Worm (Caenorhabditis elegans) whole organism, early embryonic: ENCODE data around the gene C05C12.1.

Experiments
- B0310.2 ChIP-seq: sonication (generic microtip); optimal IDR thresholded peaks from 2 replicates; lab custom pipeline; 2016; ENCODE audit warnings: mild to moderate bottlenecking, missing genetic modification characterization, missing compliant biosample characterization
- F13C5.2 ChIP-seq: sonication (generic microtip); optimal IDR thresholded peaks from 2 replicates; lab custom pipeline; 2017; ENCODE audit warnings: mild to moderate bottlenecking, missing genetic modification characterization, inconsistent platforms, missing compliant biosample characterization
- aly-1 ChIP-seq: sonication (generic microtip); optimal IDR thresholded peaks from 2 replicates; lab custom pipeline; 2016; ENCODE audit warnings: missing genetic modification characterization, missing compliant biosample characterization
- ama-1 ChIP-seq: fragments of 150-350 bp; optimal IDR thresholded peaks from 2 replicates; lab custom pipeline; 2014
- ceh-13 ChIP-seq: fragments of 200-800 bp; sonication (Bioruptor generic); optimal IDR thresholded peaks from 2 replicates; lab custom pipeline; 2018; ENCODE audit warnings: mild to moderate bottlenecking, missing genetic modification characterization, missing compliant biosample characterization
- ceh-36 ChIP-seq: sonication (generic microtip); optimal IDR thresholded peaks from 2 replicates; lab custom pipeline; 2016; ENCODE audit warnings: missing genetic modification characterization, inconsistent platforms, missing compliant biosample characterization
- ets-7 ChIP-seq: sonication (generic microtip); optimal IDR thresholded peaks from 2 replicates; lab custom pipeline; 2016; ENCODE audit warnings: missing genotype, missing genetic modification characterization, missing compliant biosample characterization
- flt-1 ChIP-seq: fragments of 200-800 bp; sonication (Bioruptor generic); IDR thresholded peaks from 2 replicates; pipeline ENCODE4 v1.3.6; 2022; ENCODE audit warnings: missing genetic modification characterization, missing compliant biosample characterization
- hmbx-1 ChIP-seq: sonication (generic microtip); optimal IDR thresholded peaks from 2 replicates; lab custom pipeline; 2016; ENCODE audit warnings: mild to moderate bottlenecking, missing genetic modification characterization, missing compliant biosample characterization
- hmg-4 ChIP-seq: fragments of 200-800 bp; sonication (Bioruptor generic); optimal IDR thresholded peaks from 2 replicates; lab custom pipeline; 2018; ENCODE audit warnings: mild to moderate bottlenecking, missing genetic modification characterization, missing compliant biosample characterization
- hnd-1 ChIP-seq: sonication (generic microtip); optimal IDR thresholded peaks from 2 replicates; lab custom pipeline; 2016; ENCODE audit warnings: missing genetic modification characterization, missing compliant biosample characterization
- pes-1 ChIP-seq: fragments of 200-800 bp; sonication (Bioruptor generic); IDR thresholded peaks from 2 replicates; pipeline ENCODE4 v1.3.6; 2022; ENCODE audit warnings: missing genetic modification reagents, missing genetic modification characterization, missing compliant biosample characterization
- scrt-1 ChIP-seq: fragments of 200-800 bp; sonication (Bioruptor generic); IDR thresholded peaks from 2 replicates; pipeline ENCODE4 v1.3.6; 2022; ENCODE audit warnings: missing genetic modification characterization, missing compliant biosample characterization
- sea-1 ChIP-seq: fragments of 200-800 bp; sonication (Bioruptor generic); conservative IDR thresholded peaks from 2 replicates; pipeline ENCODE4 v1.3.6; 2022; ENCODE audit warnings: missing genetic modification characterization, missing compliant biosample characterization
- tbx-11 ChIP-seq: fragments of 200-800 bp; sonication (Bioruptor generic); IDR thresholded peaks from 2 replicates; pipeline ENCODE4 v1.3.6; 2022; ENCODE audit warnings: missing genetic modification characterization, missing compliant biosample characterization
- tbx-37 ChIP-seq: fragments of 200-800 bp; sonication (Bioruptor generic); conservative IDR thresholded peaks from 2 replicates; pipeline ENCODE4 v1.3.6; 2022; ENCODE audit warnings: missing genetic modification reagents, missing genetic modification characterization, missing compliant biosample characterization
- tra-4 ChIP-seq: sonication (generic microtip); optimal IDR thresholded peaks from 2 replicates; lab custom pipeline; 2017; ENCODE audit warnings: missing genetic modification characterization, missing compliant biosample characterization

Gene C05C12.1

ce11 chrIV:11287511-11287910 is 33.7 kb downstream of the C05C12.1 start, which contains the start of gene F54D1.6:
Gene F54D1.6, plus strand, starts transcription at chrIV:11287811.
- TF ChIP-seq ama-1 (lab: Kevin White, UChicago) (no peak), tbx-11 (no peak), ceh-36 (tag; lab: Kevin White, UChicago) (no peak), pes-1 (no peak), tbx-37 (GFP tag; lab: Robert Waterston, UW) (no peak), scrt-1 (GFP tag; lab: Robert Waterston, UW) (no peak), F13C5.2 (no peak), B0310.2 (tag; lab: Kevin White, UChicago) (no peak), hmbx-1 (tag; lab: Kevin White, UChicago) (no peak), aly-1 (no peak), ceh-13 (GFP tag; lab: Kevin White, UChicago) (no peak), hmg-4 (GFP tag; lab: Kevin White, UChicago) (no peak), ets-7 (no peak), sea-1 (no peak)

DNA sequence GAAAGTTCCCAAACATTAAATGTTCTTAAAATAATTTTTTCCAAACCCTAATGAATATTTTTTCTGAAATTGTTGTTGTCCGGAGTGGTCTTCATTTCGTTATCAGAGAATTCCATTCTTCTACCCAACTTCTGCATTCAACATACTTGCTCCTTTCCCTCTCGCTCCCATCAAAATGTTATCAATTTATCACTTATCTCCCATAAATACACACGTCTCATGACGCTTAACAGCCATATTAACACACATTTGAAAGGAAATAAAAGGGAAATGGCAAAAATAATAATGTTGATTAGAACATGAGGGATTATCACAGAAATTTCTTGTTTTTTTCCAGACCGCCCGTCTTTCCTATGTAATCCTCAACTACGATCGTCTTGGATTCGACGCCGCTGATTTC is 35.2 kb downstream of the C05C12.1 start:
- TF ChIP-seq ceh-36 (tag; lab: Kevin White, UChicago): no peak
- no peak for TF ChIP-seq scrt-1 (GFP tag; lab: Robert Waterston, UW)
- no peak for TF ChIP-seq aly-1
- no peak for TF ChIP-seq B0310.2 (tag; lab: Kevin White, UChicago)
- no peak for TF ChIP-seq pes-1
- no peak for TF ChIP-seq F13C5.2
- no peak for TF ChIP-seq tbx-37 (GFP tag; lab: Robert Waterston, UW)
- TF ChIP-seq ama-1 (lab: Kevin White, UChicago): no peak
- TF ChIP-seq flt-1 (GFP tag; lab: Robert Waterston, UW): no peak
- no peak for TF ChIP-seq hmg-4 (GFP tag; lab: Kevin White, UChicago)

DNA sequence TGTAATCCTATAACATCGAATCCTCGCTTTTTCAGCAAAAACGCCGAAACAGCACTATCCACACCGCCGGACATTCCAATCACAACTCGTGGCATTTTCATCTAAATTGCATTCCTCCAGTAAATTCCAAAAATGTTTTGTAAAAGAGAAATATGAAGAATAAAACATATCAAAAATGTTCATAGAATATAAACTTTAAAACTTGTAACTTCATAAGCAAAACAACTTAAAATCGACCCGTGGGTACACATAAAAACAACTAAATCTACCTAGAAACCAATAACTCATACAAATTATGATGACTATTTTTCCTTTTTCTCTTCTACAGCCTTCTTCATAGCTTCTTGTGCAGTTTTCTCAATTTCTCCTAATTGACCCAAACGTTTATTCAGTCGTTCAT is 43.0 kb downstream of the C05C12.1 start, which contains the start of gene mttu-1:
Gene mttu-1, minus strand, starts transcription at position 101 of the 400 bp plus-strand sequence.
- no peak for TF ChIP-seq tbx-37 (GFP tag; lab: Robert Waterston, UW)
- TF ChIP-seq hmg-4 (GFP tag; lab: Kevin White, UChicago): no peak
- no peak for TF ChIP-seq aly-1
- no peak for TF ChIP-seq scrt-1 (GFP tag; lab: Robert Waterston, UW)
- no peak for TF ChIP-seq ceh-13 (GFP tag; lab: Kevin White, UChicago)
- TF ChIP-seq ceh-36 (tag; lab: Kevin White, UChicago): no peak
- TF ChIP-seq ets-7: no peak
- no peak for TF ChIP-seq sea-1
- TF ChIP-seq tbx-11: no peak
- TF ChIP-seq hmbx-1 (tag; lab: Kevin White, UChicago): no peak
- TF ChIP-seq hnd-1 (tag; lab: Kevin White, UChicago): no peak
- no peak for TF ChIP-seq F13C5.2
- no peak for TF ChIP-seq pes-1

ce11 chrIV:11298154-11299086 is 44.6 kb downstream of the C05C12.1 start, which contains the start of the genes B0035.15 and dnj-1:
Gene B0035.15, minus strand, starts transcription at chrIV:11298252.
Gene dnj-1, plus strand, starts transcription at chrIV:11299036.
- no peak for TF ChIP-seq ets-7

DNA sequence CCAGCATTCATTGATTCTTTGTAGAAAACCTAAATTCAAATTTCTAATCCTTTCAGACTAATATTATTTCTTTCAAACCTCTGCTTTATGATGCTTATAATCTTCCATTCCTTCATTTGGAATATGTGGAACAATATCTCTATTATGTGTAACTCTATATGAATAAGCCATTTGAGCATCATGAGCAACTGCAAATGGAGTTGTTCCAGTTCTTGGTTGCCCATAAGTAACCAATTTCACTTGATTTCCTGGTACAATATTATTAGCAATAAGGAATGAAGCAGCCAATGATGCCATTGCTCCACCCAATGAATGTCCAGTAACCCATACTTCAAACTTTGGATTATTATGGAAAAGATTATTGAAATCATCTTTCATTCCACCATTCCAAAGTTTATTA is 51.2 kb downstream of the C05C12.1 start:
- TF ChIP-seq tra-4 (tag; lab: Kevin White, UChicago) (no peak), hnd-1 (tag; lab: Kevin White, UChicago) (no peak), hmbx-1 (tag; lab: Kevin White, UChicago) (no peak), ceh-13 (GFP tag; lab: Kevin White, UChicago) (no peak), aly-1 (no peak), ets-7 (no peak), sea-1 (no peak), B0310.2 (tag; lab: Kevin White, UChicago) (no peak), hmg-4 (GFP tag; lab: Kevin White, UChicago) (no peak), tbx-37 (GFP tag; lab: Robert Waterston, UW) (no peak), ama-1 (lab: Kevin White, UChicago) (no peak), F13C5.2 (no peak), flt-1 (GFP tag; lab: Robert Waterston, UW) (no peak), tbx-11 (no peak), ceh-36 (tag; lab: Kevin White, UChicago) (no peak), scrt-1 (GFP tag; lab: Robert Waterston, UW) (no peak), pes-1 (no peak)
